Fruit fly (Drosophila melanogaster): ENCODE data around the gene CG33270.
"Not testable (repeated sequence)": the region's sequence is repeated elsewhere in the genome, so short reads cannot be mapped to it uniquely, and the experiment has no call there.

CG33270 gene

DNA sequence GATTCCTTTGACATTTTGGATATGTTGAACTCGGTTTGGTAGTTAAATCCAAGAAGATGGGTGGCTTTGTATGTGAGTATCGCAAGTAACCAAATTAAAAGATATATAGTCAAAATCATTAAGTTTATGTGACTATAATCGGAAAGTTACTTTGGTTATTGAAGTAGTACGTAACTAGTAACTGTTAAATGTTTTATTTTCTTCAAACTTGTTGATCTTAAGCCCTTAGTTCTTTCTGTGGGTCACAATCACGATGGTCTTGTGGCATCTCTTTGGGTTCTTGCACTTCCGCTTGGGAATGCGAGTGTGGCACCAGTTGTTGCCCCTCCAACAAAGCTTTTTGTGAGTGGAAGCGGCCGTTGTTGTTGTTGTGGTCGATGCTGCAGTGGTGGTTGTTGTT lies 1.5 kb downstream of the CG33270 start, which contains the start of gene CG33489:
Gene CG33489 (minus strand): TSS at position 101 of the 400 bp plus-strand sequence.
- not testable (repeated sequence) for TF ChIP-seq CG8478, CTCF (optimal IDR thresholded peaks at IDR 0.05)

dm6 chr3L:11574563-11574962 lies 3.9 kb downstream of the CG33270 start, which contains the start of gene CG33490:
Gene CG33490, minus strand, starts transcription at chr3L:11574663.
- TF ChIP-seq CTCF (optimal IDR thresholded peaks at IDR 0.05): no peak
- no peak for TF ChIP-seq CG8478 (optimal IDR thresholded peaks at IDR 0.05)

- TF ChIP-seq CG8478 (optimal IDR thresholded peaks at IDR 0.05): no peak
- no peak for TF ChIP-seq CTCF (optimal IDR thresholded peaks at IDR 0.05)
Measured at dm6 chr3L:11563972-11564533, 14.4 kb downstream of the CG33270 start, which contains the start of the genes CG46412 and CG33267. Gene CG46412, minus strand, starts transcription at chr3L:11564072. Gene CG33267, plus strand, starts transcription at chr3L:11564483.

DNA sequence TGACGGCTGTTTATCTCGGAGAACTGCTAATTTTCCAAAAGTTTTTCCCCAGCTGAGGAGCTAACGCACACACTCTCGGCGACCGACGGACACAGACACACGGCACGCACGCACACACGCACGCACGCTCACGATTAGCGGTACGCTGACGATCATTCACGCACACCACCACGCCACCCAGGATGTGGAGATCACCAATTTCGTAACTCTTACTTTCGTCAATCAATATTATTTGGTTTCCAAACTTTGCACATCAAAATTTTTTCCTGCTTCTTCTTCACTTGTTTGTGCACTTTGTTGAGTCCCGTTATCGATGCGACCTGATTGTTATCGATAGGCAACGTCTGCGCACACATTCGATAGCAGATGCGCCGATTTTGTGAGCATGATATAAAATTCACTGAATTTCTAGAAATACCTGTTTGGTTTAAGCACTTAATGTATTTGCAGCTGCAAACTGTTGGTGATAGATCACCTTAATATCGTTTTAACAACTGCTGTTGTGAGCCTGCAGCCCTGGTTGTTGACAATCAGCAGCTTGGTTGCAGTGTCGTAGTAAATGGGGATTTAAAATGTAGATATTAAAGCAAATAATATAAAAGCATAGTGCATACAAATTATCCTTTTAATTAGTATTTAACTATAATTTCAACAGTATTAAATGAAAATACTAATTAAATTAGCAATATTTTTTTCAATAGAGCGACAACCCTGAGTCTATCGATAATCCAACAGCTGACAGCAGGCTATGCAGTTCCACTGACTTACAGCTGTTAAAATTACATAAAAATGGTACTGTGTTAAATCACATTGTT lies 16.3 kb downstream of the CG33270 start, which contains the start of the genes CG7394 and Mob2:
Gene CG7394 (plus strand): TSS at position 51 of the 815 bp plus-strand sequence.
Gene Mob2 (minus strand): TSS at position 288 of the 815 bp plus-strand sequence.
- TF ChIP-seq CG8478 (optimal IDR thresholded peaks at IDR 0.05): no peak
- TF ChIP-seq CTCF (optimal IDR thresholded peaks at IDR 0.05): peak in 1 of 2 experiments; percentile 36

- no peak for TF ChIP-seq CG8478 (optimal IDR thresholded peaks at IDR 0.05)
Measured at dm6 chr3L:11560885-11561284, 17.5 kb downstream of the CG33270 start.

DNA sequence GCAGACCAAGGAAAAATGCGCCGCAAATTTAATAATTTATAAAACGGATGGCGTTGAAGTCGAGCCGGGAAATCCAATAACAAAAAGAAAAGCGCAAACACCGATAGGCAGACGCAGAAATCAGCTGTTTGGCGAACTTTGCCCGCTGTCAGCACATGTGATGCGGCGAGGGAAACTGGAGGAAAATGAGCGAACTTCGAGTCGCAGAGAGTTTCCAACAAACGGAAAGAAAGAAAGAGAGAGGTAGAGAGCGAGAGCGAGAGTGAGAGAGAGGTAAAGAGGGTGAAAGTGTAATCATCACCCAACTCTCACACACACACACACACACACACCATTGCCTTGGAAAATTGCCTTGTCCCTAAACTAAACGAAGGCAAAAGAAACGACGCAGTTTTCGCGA lies 21.2 kb downstream of the CG33270 start:
- TF ChIP-seq CG8478 (optimal IDR thresholded peaks at IDR 0.05) (no peak), CTCF (optimal IDR thresholded peaks at IDR 0.05) (no peak)

- TF ChIP-seq CTCF (optimal IDR thresholded peaks at IDR 0.05) (no peak), CG8478 (optimal IDR thresholded peaks at IDR 0.05) (no peak)
Measured at dm6 chr3L:11556637-11557036, 21.8 kb downstream of the CG33270 start.

dm6 chr3L:11555662-11556460 lies 22.6 kb downstream of the CG33270 start:
- no peak for TF ChIP-seq CG8478 (optimal IDR thresholded peaks at IDR 0.05)
- no peak for TF ChIP-seq CTCF (optimal IDR thresholded peaks at IDR 0.05)

DNA sequence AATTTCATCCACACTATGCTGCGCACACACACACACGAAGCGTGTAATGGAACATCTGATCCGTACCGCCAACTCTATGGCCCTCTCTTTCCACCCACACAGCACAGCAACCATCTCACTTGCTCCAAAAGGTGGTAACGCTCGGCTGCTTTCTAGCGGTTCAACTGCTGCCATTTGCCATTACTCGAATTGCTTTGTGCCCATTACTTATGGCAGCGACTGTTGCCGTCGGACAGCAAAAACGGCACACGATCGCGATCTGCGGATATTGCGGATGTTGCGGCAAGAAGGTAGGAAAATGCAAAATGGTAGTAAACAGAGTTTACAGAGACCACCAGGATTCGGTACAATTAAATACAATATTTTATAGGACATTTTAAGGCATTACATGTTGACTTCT lies 23.6 kb downstream of the CG33270 start:
- TF ChIP-seq CG8478 (optimal IDR thresholded peaks at IDR 0.05) (no peak), CTCF (optimal IDR thresholded peaks at IDR 0.05) (peak in 1 of 2 experiments; percentile 15)

DNA sequence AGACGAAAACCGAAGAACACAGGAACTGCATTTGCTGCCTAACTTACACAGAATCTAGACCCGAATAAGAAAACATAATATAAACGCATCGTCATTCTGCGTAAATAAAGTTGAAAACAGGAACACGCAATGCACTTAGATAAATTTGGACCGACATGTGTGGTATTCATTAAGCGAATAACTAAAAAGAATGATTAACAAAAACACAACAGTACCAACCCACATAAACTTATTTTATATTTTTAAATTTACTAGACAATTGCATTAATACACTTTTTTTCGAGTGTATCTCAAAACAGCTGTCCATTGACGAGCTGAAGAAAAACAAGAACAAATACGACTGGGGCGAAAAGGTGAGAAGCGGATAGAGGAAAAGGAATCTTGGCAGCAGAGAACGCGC lies 24.1 kb downstream of the CG33270 start:
- TF ChIP-seq CG8478 (optimal IDR thresholded peaks at IDR 0.05) (no peak), CTCF (optimal IDR thresholded peaks at IDR 0.05) (no peak)

- no peak for TF ChIP-seq CG8478 (optimal IDR thresholded peaks at IDR 0.05)
- TF ChIP-seq CTCF (optimal IDR thresholded peaks at IDR 0.05): no peak
Measured at dm6 chr3L:11553672-11554068, 24.8 kb downstream of the CG33270 start.

DNA sequence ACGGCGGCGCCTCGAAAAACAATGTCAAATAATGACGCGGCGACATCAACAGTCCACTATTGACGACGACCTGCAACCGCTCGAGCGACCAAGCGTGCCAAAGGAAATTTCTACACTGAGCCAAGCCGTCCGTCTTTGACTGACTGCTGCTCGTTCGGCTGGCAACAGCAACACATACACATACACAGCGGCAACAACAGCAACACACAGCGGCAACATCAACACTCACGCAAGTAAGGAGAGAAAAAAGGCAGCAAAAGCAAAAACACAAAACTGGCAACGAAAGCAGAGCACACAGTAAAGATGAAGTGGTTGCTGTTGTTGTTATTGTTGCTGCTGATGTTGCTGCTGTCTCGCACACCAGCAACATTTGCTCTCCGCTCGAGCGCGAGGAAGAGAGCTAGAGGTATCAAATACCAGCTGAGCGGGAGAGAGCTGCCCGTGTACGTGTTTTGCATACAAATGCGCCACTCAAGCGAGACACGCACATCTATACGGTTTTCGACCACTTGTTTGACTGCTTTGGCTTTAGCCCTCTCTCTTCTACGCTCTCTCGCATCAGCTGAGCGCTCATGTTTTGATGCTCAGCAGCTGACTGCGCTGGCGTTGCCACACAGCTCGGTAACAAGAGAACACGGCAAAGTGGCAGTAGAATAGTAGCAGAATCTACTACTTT lies 25.3 kb downstream of the CG33270 start:
- TF ChIP-seq CG8478 (optimal IDR thresholded peaks at IDR 0.05) (no peak), CTCF (optimal IDR thresholded peaks at IDR 0.05) (no peak)

DNA sequence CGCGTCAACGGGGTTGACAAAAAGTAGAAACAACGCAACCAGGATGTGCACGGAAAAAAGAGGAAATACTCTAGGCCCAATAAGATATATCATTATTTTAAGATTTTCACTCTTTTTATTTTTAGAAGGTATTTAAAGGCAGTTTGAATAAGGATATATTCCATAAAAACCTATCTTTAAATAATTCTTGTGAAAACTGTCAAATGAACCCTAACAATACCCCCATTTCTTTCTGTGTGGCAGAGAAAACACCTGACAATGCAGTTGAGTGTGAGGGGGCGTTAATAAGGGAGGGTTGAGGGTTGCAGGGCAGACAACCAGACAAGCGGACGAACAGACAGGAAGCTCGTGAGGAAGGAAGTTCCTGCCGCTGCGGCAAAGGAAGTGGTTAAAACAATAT lies 26.5 kb downstream of the CG33270 start:
- TF ChIP-seq CG8478 (optimal IDR thresholded peaks at IDR 0.05) (no peak), CTCF (optimal IDR thresholded peaks at IDR 0.05) (no peak)

DNA sequence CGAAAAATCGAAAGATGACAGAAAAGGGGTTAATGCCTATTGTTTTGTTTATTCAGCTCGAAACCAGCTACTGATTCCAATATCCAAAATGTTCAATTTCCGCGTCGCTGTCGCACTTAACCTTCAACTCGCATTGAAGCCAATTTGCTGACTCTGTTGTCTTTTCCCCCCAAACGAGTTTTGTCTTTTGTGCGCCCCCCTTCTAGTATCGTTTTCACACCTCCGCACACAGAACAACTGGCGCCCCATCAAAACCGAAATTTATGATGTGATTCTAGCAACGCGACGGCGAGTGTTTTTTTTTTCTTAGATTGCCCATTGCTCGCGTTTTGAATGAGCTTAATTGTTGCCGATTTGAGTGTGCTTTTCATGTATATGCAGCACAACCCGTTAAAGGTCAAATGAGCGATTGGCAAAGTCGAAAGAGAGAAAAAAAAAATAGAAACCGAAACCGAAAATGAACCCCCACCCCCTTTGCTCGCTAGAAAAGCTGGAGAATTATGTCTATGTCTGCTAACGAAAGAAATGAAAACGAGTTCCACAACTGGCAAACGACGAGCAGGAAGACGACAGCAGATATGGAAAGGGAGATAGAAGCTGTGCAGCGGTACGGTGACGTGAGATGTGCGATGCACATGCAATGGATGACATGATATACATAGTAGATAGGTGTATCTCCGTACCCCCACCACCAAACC lies 27.9 kb downstream of the CG33270 start:
- no peak for TF ChIP-seq CG8478 (optimal IDR thresholded peaks at IDR 0.05)
- TF ChIP-seq CTCF (optimal IDR thresholded peaks at IDR 0.05): no peak
